Worm (Caenorhabditis elegans): Measurements from ENCODE around the gene sir-2.2.

ce11 chrX:13293023-13293422 is 34.8 kb upstream of the sir-2.2 start:
- TF ChIP-seq F23B12.7 (tag; optimal IDR thresholded peaks at IDR 0.05; ENCODE audit: insufficient read depth) (no peak), ama-1 (optimal IDR thresholded peaks at IDR 0.05) (no peak), ama-1 (GFP tag; optimal IDR thresholded peaks at IDR 0.05) (no peak), pha-4 (tag; optimal IDR thresholded peaks at IDR 0.05) (no peak), ets-4 (GFP tag; optimal IDR thresholded peaks at IDR 0.05) (no peak)

Measured in whole organism, young adult.